Worm (Caenorhabditis elegans) whole organism, L4 larva: ENCODE measurements around the gene F49C5.3.

ENCODE experiments used
- F10B5.3 ChIP-seq: sonication (generic microtip); optimal IDR thresholded peaks from 2 replicates; lab custom pipeline; 2016; ENCODE audit warnings: mild to moderate bottlenecking, missing genetic modification characterization, missing compliant biosample characterization
- F26F4.8 ChIP-seq: fragments of 200-800 bp; sonication (Bioruptor generic); conservative IDR thresholded peaks from 2 replicates; pipeline ENCODE4 v1.3.6; 2022; ENCODE audit warnings: missing genetic modification characterization, missing compliant biosample characterization
- T20F7.1 ChIP-seq: fragments of 200-800 bp; sonication (Bioruptor generic); optimal IDR thresholded peaks from 2 replicates; lab custom pipeline; 2018; ENCODE audit warnings: mild to moderate bottlenecking, missing genetic modification characterization, missing compliant biosample characterization
- T26A8.4 ChIP-seq: fragments of 200-800 bp; sonication (Bioruptor generic); IDR thresholded peaks from 2 replicates; pipeline ENCODE4 v1.3.6; 2022; ENCODE audit warnings: missing genetic modification characterization, missing compliant biosample characterization
- Y5F2A.4 ChIP-seq: fragments of 200-800 bp; sonication (Bioruptor generic); optimal IDR thresholded peaks from 2 replicates; lab custom pipeline; 2018; ENCODE audit warnings: mild to moderate bottlenecking, missing genetic modification characterization, missing compliant biosample characterization
- ZK337.2 ChIP-seq: fragments of 200-800 bp; sonication (Bioruptor generic); IDR thresholded peaks from 2 replicates; pipeline ENCODE4 v1.3.6; 2022; ENCODE audit warnings: missing genetic modification reagents, missing genetic modification characterization, missing compliant biosample characterization
- aha-1 ChIP-seq: fragments of 150-350 bp; peaks from one replicate; lab custom pipeline; 2014; ENCODE audit warnings: missing biosample characterization, missing genetic modification characterization
- aly-2 ChIP-seq: sonication (generic microtip); optimal IDR thresholded peaks from 2 replicates; lab custom pipeline; 2018; ENCODE audit warnings: missing biosample characterization, missing genetic modification characterization
- ceh-28 ChIP-seq: fragments of 150-350 bp; optimal IDR thresholded peaks from 2 replicates; lab custom pipeline; 2014; ENCODE audit warnings: missing biosample characterization, missing genetic modification reagents, missing genetic modification characterization
- ceh-62 ChIP-seq: sonication (generic microtip); optimal IDR thresholded peaks from 2 replicates; lab custom pipeline; 2017; ENCODE audit warnings: missing biosample characterization, missing genetic modification characterization
- ceh-82 ChIP-seq: sonication (generic microtip); optimal IDR thresholded peaks from 2 replicates; lab custom pipeline; 2017; ENCODE audit warnings: missing biosample characterization, missing genetic modification characterization
- ces-1 ChIP-seq: fragments of 150-350 bp; sonication (generic microtip); optimal IDR thresholded peaks from 4 replicates; lab custom pipeline; 2014; ENCODE audit warnings: missing biosample characterization, missing genetic modification reagents, missing genetic modification characterization
- daf-16 ChIP-seq, 3 experiments: sonication (generic microtip); optimal IDR thresholded peaks; 2 replicates each; lab custom pipeline; 2016 to 2017; ENCODE audit warnings: missing genetic modification characterization in 3 of 3, missing genetic modification reagents in 3 of 3, mild to moderate bottlenecking in 2 of 3, missing compliant biosample characterization in 2 of 3, missing biosample characterization in 1 of 3, moderate library complexity in 1 of 3
- daf-19 ChIP-seq: fragments of 200-800 bp; sonication (Bioruptor generic); conservative IDR thresholded peaks from 2 replicates; pipeline ENCODE4 v1.3.6; 2022; ENCODE audit warnings: missing genetic modification characterization, missing compliant biosample characterization
- dmd-9 ChIP-seq: fragments of 200-800 bp; sonication (Bioruptor generic); IDR thresholded peaks from 2 replicates; pipeline ENCODE4 v1.3.6; 2022; ENCODE audit warnings: missing genetic modification reagents, missing genetic modification characterization, missing compliant biosample characterization
- dve-1 ChIP-seq: sonication (generic microtip); optimal IDR thresholded peaks from 2 replicates; lab custom pipeline; 2017; ENCODE audit warnings: antibody characterized with exemption, mild to moderate bottlenecking, missing genetic modification characterization, missing compliant biosample characterization; ENCODE audit not compliant: insufficient read depth
- egl-43 ChIP-seq: fragments of 200-800 bp; sonication (Bioruptor generic); IDR thresholded peaks from 2 replicates; pipeline ENCODE4 v1.3.6; 2022; ENCODE audit warnings: missing genetic modification reagents, missing genetic modification characterization, missing compliant biosample characterization
- fkh-10 ChIP-seq: fragments of 150-350 bp; optimal IDR thresholded peaks from 2 replicates; lab custom pipeline; 2014; ENCODE audit warnings: missing biosample characterization, missing genetic modification reagents, missing genetic modification characterization
- fos-1 ChIP-seq: fragments of 150-350 bp; optimal IDR thresholded peaks from 2 replicates; lab custom pipeline; 2014; ENCODE audit warnings: missing biosample characterization, missing genetic modification characterization
- gei-8 ChIP-seq: fragments of 200-800 bp; sonication (Bioruptor generic); optimal IDR thresholded peaks from 2 replicates; lab custom pipeline; 2018; ENCODE audit warnings: mild to moderate bottlenecking, missing genetic modification characterization, missing compliant biosample characterization
- hif-1 ChIP-seq, 2 experiments: sonication (generic microtip); optimal IDR thresholded peaks; 2 replicates each; lab custom pipeline; 2016 to 2017; ENCODE audit warnings: missing compliant biosample characterization in 2 of 2, missing genetic modification characterization in 2 of 2, missing genetic modification reagents in 2 of 2, missing genotype in 2 of 2, mild to moderate bottlenecking in 1 of 2
- hmg-1.1 ChIP-seq: fragments of 200-800 bp; sonication (Bioruptor generic); IDR thresholded peaks from 2 replicates; pipeline ENCODE4 v1.3.6; 2022; ENCODE audit warnings: missing genetic modification reagents, missing genetic modification characterization, missing compliant biosample characterization
- jun-1 ChIP-seq: fragments of 150-350 bp; optimal IDR thresholded peaks from 2 replicates; lab custom pipeline; 2014; ENCODE audit warnings: missing biosample characterization, missing genetic modification reagents, missing genetic modification characterization
- lin-1 ChIP-seq: fragments of 200-800 bp; sonication (Bioruptor generic); IDR thresholded peaks from 2 replicates; pipeline ENCODE4 v1.3.6; 2022; ENCODE audit warnings: missing genetic modification reagents, missing genetic modification characterization, missing compliant biosample characterization
- lin-13 ChIP-seq: fragments of 150-350 bp; optimal IDR thresholded peaks from 2 replicates; lab custom pipeline; 2014; ENCODE audit warnings: missing biosample characterization, missing genetic modification reagents, missing genetic modification characterization
- lin-15B ChIP-seq: fragments of 150-350 bp; sonication (generic microtip); optimal IDR thresholded peaks from 3 replicates; lab custom pipeline; 2014; ENCODE audit warnings: missing biosample characterization, missing genetic modification characterization
- lin-29 ChIP-seq: fragments of 200-800 bp; sonication (Bioruptor generic); IDR thresholded peaks from 2 replicates; pipeline ENCODE4 v1.3.6; 2022; ENCODE audit warnings: missing genetic modification reagents, missing genetic modification characterization, missing compliant biosample characterization
- lin-39 ChIP-seq: fragments of 150-350 bp; optimal IDR thresholded peaks from 2 replicates; lab custom pipeline; 2014; ENCODE audit warnings: missing biosample characterization, missing genetic modification reagents, missing genetic modification characterization
- madf-5 ChIP-seq, 2 experiments: fragments of 200-800 bp; sonication (Bioruptor generic); IDR thresholded peaks; 2 replicates each; pipeline ENCODE4 v1.3.6; 2022; ENCODE audit warnings: missing compliant biosample characterization in 2 of 2, missing genetic modification characterization in 2 of 2
- madf-9 ChIP-seq: fragments of 200-800 bp; sonication (Bioruptor generic); conservative IDR thresholded peaks from 2 replicates; pipeline ENCODE4 v1.3.6; 2022; ENCODE audit warnings: missing genetic modification reagents, missing genetic modification characterization, missing compliant biosample characterization
- mdl-1 ChIP-seq, 2 experiments: fragments of 150-350 bp in 1 of 2; sonication (generic microtip) in 1 of 2; optimal IDR thresholded peaks; 2 replicates each; lab custom pipeline; 2014 to 2017; ENCODE audit warnings: missing biosample characterization in 2 of 2, missing genetic modification characterization in 2 of 2
- mdt-29 ChIP-seq: fragments of 200-800 bp; sonication (Bioruptor generic); IDR thresholded peaks from 2 replicates; pipeline ENCODE4 v1.3.6; 2022; ENCODE audit warnings: missing genetic modification reagents, missing genetic modification characterization, missing compliant biosample characterization
- mxl-2 ChIP-seq: fragments of 200-800 bp; sonication (Bioruptor generic); conservative IDR thresholded peaks from 2 replicates; pipeline ENCODE4 v1.3.6; 2022; ENCODE audit warnings: missing genetic modification reagents, missing genetic modification characterization, missing compliant biosample characterization
- nhr-10 ChIP-seq: fragments of 150-350 bp; optimal IDR thresholded peaks from 2 replicates; lab custom pipeline; 2014; ENCODE audit warnings: missing biosample characterization, missing genetic modification characterization
- nhr-102 ChIP-seq: sonication (generic microtip); optimal IDR thresholded peaks from 2 replicates; lab custom pipeline; 2016; ENCODE audit warnings: mild to moderate bottlenecking, missing genetic modification characterization, moderate library complexity, missing compliant biosample characterization
- nhr-11 ChIP-seq: fragments of 150-350 bp; optimal IDR thresholded peaks from 2 replicates; lab custom pipeline; 2014; ENCODE audit warnings: missing biosample characterization, missing genetic modification characterization
- nhr-111 ChIP-seq: fragments of 200-800 bp; sonication (Bioruptor generic); optimal IDR thresholded peaks from 2 replicates; lab custom pipeline; 2018; ENCODE audit warnings: mild to moderate bottlenecking, missing genetic modification characterization, missing compliant biosample characterization
- nhr-41 ChIP-seq: fragments of 200-800 bp; sonication (Bioruptor generic); IDR thresholded peaks from 2 replicates; pipeline ENCODE4 v1.3.6; 2022; ENCODE audit warnings: missing genetic modification reagents, missing genetic modification characterization, missing compliant biosample characterization
- nhr-42 ChIP-seq: fragments of 200-800 bp; sonication (Bioruptor generic); IDR thresholded peaks from 2 replicates; pipeline ENCODE4 v1.3.6; 2022; ENCODE audit warnings: missing genetic modification characterization, missing compliant biosample characterization
- nhr-76 ChIP-seq: fragments of 150-350 bp; optimal IDR thresholded peaks from 2 replicates; lab custom pipeline; 2014; ENCODE audit warnings: missing biosample characterization, missing genetic modification characterization
- pha-4 ChIP-seq, 2 experiments: fragments of 150-350 bp in 1 of 2; fragments of 200-800 bp in 1 of 2; sonication (Bioruptor generic) in 1 of 2; IDR thresholded peaks in 1 of 2; optimal IDR thresholded peaks in 1 of 2; 2 replicates each; pipeline versions ENCODE4 v1.3.6 to Lab custom; 2014 to 2022; ENCODE audit warnings: missing genetic modification characterization in 2 of 2, missing genetic modification reagents in 2 of 2, missing biosample characterization in 1 of 2, missing compliant biosample characterization in 1 of 2
- rbr-2 ChIP-seq: sonication (generic microtip); optimal IDR thresholded peaks from 2 replicates; lab custom pipeline; 2016; ENCODE audit warnings: missing genotype, missing genetic modification characterization, missing compliant biosample characterization
- saeg-2 ChIP-seq: fragments of 200-800 bp; sonication (Bioruptor generic); IDR thresholded peaks from 2 replicates; pipeline ENCODE4 v1.3.6; 2022; ENCODE audit warnings: missing genetic modification reagents, missing genetic modification characterization, missing compliant biosample characterization
- sdz-12 ChIP-seq: fragments of 200-800 bp; sonication (Bioruptor generic); optimal IDR thresholded peaks from 2 replicates; lab custom pipeline; 2018; ENCODE audit warnings: mild to moderate bottlenecking, missing genetic modification characterization, missing compliant biosample characterization
- spr-3 ChIP-seq: fragments of 200-800 bp; sonication (Bioruptor generic); optimal IDR thresholded peaks from 2 replicates; lab custom pipeline; 2018; ENCODE audit warnings: mild to moderate bottlenecking, missing genetic modification characterization, missing compliant biosample characterization
- tag-97 ChIP-seq: fragments of 200-800 bp; sonication (Bioruptor generic); IDR thresholded peaks from 2 replicates; pipeline ENCODE4 v1.3.6; 2022; ENCODE audit warnings: missing genetic modification characterization, missing compliant biosample characterization
- unc-130 ChIP-seq: sonication (generic microtip); optimal IDR thresholded peaks from 2 replicates; lab custom pipeline; 2016; ENCODE audit warnings: missing genetic modification reagents, missing genetic modification characterization, missing compliant biosample characterization
- unc-39 ChIP-seq: sonication (generic microtip); optimal IDR thresholded peaks from 2 replicates; lab custom pipeline; 2017; ENCODE audit warnings: missing biosample characterization, missing genetic modification characterization
- zag-1 ChIP-seq: fragments of 150-350 bp; optimal IDR thresholded peaks from 2 replicates; lab custom pipeline; 2014; ENCODE audit warnings: missing biosample characterization, missing genetic modification characterization
- zfp-3 ChIP-seq: fragments of 200-800 bp; sonication (Bioruptor generic); conservative IDR thresholded peaks from 2 replicates; pipeline ENCODE4 v1.3.6; 2022; ENCODE audit warnings: missing genetic modification reagents, missing genetic modification characterization, missing compliant biosample characterization
- ztf-11 ChIP-seq: fragments of 150-350 bp; optimal IDR thresholded peaks from 2 replicates; lab custom pipeline; 2014; ENCODE audit warnings: missing biosample characterization, missing genetic modification characterization

Gene F49C5.3

DNA sequence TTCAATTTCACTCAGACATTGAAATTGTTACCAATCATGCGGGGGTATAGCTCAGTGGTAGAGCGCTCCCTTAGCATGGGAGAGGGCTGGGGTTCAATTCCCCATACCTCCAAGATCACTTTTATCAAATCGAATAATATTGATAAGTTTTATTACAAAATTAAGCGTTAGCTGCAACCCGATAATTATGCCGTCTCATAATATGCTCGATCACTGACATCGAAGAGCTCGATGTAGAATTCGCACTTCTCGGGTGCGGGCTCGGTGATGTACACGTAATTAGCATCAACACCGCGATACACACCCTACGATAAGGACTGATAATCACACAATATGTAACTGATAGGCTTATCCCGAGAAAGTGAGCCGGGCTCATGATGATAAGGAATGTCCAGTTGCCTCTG, 6.3 kb downstream of the F49C5.3 start (continued):
- TF ChIP-seq F10B5.3 (tag; lab: Kevin White, UChicago): no peak
- no peak for TF ChIP-seq dmd-9
- no peak for TF ChIP-seq zag-1 (tag; lab: Kevin White, UChicago)
- no peak for TF ChIP-seq Y5F2A.4 (GFP tag; lab: Kevin White, UChicago)
- TF ChIP-seq ceh-82 (tag; lab: Kevin White, UChicago): no peak
- no peak for TF ChIP-seq dve-1 (tag; lab: Kevin White, UChicago)
- TF ChIP-seq pha-4 (GFP tag; IDR thresholded peaks at IDR 0.05; lab: Robert Waterston, UW): peak; percentile 45; the same call in 1 of the 2 replicates
- no peak for TF ChIP-seq pha-4 (tag; optimal IDR thresholded peaks at IDR 0.05; lab: Kevin White, UChicago)
- TF ChIP-seq sdz-12: no peak
- TF ChIP-seq zfp-3 (GFP tag; lab: Robert Waterston, UW): no peak
- TF ChIP-seq hmg-1.1 (GFP tag; lab: Robert Waterston, UW): no peak
- TF ChIP-seq lin-29 (GFP tag; lab: Robert Waterston, UW): no peak
- TF ChIP-seq unc-39 (tag; lab: Kevin White, UChicago): no peak
- no peak for TF ChIP-seq mxl-2
- TF ChIP-seq nhr-111 (GFP tag; lab: Kevin White, UChicago): no peak
- TF ChIP-seq egl-43 (GFP tag; lab: Robert Waterston, UW): no peak
- peak; percentile 49; the same call in 1 of the 2 replicates for TF ChIP-seq lin-1 (GFP tag; lab: Robert Waterston, UW)
- TF ChIP-seq lin-13: peak; percentile 54
- TF ChIP-seq hif-1 (tag; optimal IDR thresholded peaks at IDR 0.05; lab: Kevin White, UChicago): no peak
- TF ChIP-seq ztf-11 (tag; lab: Kevin White, UChicago): no peak
- TF ChIP-seq nhr-41 (GFP tag; lab: Robert Waterston, UW): no peak
- no peak for TF ChIP-seq saeg-2 (GFP tag; lab: Robert Waterston, UW)
- TF ChIP-seq nhr-76 (tag; lab: Kevin White, UChicago): no peak
- no peak for TF ChIP-seq aly-2
- TF ChIP-seq F26F4.8: peak; percentile 80
- no peak for TF ChIP-seq ces-1 (GFP tag; lab: Kevin White, UChicago)
- TF ChIP-seq madf-9: 0 out of 2 replicates have a peak, but pooled peaks have one; percentile 36
- no peak for TF ChIP-seq tag-97 (GFP tag; lab: Robert Waterston, UW)
- TF ChIP-seq ZK337.2 (GFP tag; lab: Robert Waterston, UW): 0 out of 2 replicates have a peak, but pooled peaks have one; percentile 40
- TF ChIP-seq unc-130 (GFP tag; lab: Kevin White, UChicago): no peak
- TF ChIP-seq fos-1: no peak
- TF ChIP-seq aha-1 (tag; lab: Kevin White, UChicago): no peak
- no peak for TF ChIP-seq mdl-1 (tag; optimal IDR thresholded peaks at IDR 0.05; lab: Kevin White, UChicago)
- no peak for TF ChIP-seq ceh-62 (tag; lab: Kevin White, UChicago)
- TF ChIP-seq daf-16 (GFP tag; optimal IDR thresholded peaks at IDR 0.05; lab: Kevin White, UChicago): peak; percentile 42 to 84
- no peak for TF ChIP-seq daf-16 (tag; optimal IDR thresholded peaks at IDR 0.05; lab: Kevin White, UChicago)
- no peak for TF ChIP-seq mdt-29 (GFP tag; lab: Robert Waterston, UW)
- no peak for TF ChIP-seq T20F7.1 (GFP tag; lab: Kevin White, UChicago)
- TF ChIP-seq rbr-2 (tag; lab: Kevin White, UChicago): no peak
- no peak for TF ChIP-seq nhr-42 (GFP tag; lab: Robert Waterston, UW)
- TF ChIP-seq nhr-11 (tag; lab: Kevin White, UChicago): no peak
- no peak for TF ChIP-seq daf-19 (GFP tag; lab: Robert Waterston, UW)
- no peak for TF ChIP-seq fkh-10 (GFP tag; lab: Kevin White, UChicago)
- TF ChIP-seq ceh-28: no peak
- no peak for TF ChIP-seq jun-1 (tag; lab: Kevin White, UChicago)
- TF ChIP-seq nhr-10 (tag; lab: Kevin White, UChicago): no peak
- TF ChIP-seq lin-39 (tag; lab: Kevin White, UChicago): no peak
- TF ChIP-seq spr-3 (GFP tag; lab: Kevin White, UChicago): no peak
- peak; percentile 26 for TF ChIP-seq gei-8 (GFP tag; lab: Kevin White, UChicago)
- TF ChIP-seq lin-15B (tag; lab: Kevin White, UChicago): no peak
- TF ChIP-seq T26A8.4: no peak
- no peak for TF ChIP-seq madf-5 (GFP tag; IDR thresholded peaks at IDR 0.05; lab: Robert Waterston, UW)
- peak; percentile 58 for TF ChIP-seq nhr-102
